Worm (Caenorhabditis elegans) whole organism, mixed stage, embryonic: ENCODE measurements around the gene ZC239.5.

Source experiments
- M03D4.4 ChIP-seq: sonication (generic microtip); optimal IDR thresholded peaks from 2 replicates; lab custom pipeline; 2017; ENCODE audit warnings: mild to moderate bottlenecking, missing genetic modification characterization, missing compliant biosample characterization
- ceh-39 ChIP-seq: fragments of 150-350 bp; optimal IDR thresholded peaks from 2 replicates; lab custom pipeline; 2014; ENCODE audit warnings: missing biosample characterization, missing genetic modification characterization
- ceh-83 ChIP-seq: fragments of 200-800 bp; sonication (Bioruptor generic); optimal IDR thresholded peaks from 2 replicates; lab custom pipeline; 2018; ENCODE audit warnings: mild to moderate bottlenecking, missing genetic modification characterization, missing compliant biosample characterization
- cnd-1 ChIP-seq: fragments of 200-800 bp; sonication (Bioruptor generic); optimal IDR thresholded peaks from 2 replicates; lab custom pipeline; 2018; ENCODE audit warnings: mild to moderate bottlenecking, missing genetic modification characterization, missing compliant biosample characterization
- drap-1 ChIP-seq: fragments of 200-800 bp; sonication (Bioruptor generic); optimal IDR thresholded peaks from 3 replicates; lab custom pipeline; 2018; ENCODE audit warnings: mild to moderate bottlenecking, missing genetic modification characterization, missing compliant biosample characterization
- elt-1 ChIP-seq: sonication (generic microtip); optimal IDR thresholded peaks from 2 replicates; lab custom pipeline; 2017; ENCODE audit warnings: missing genetic modification characterization, mild to moderate bottlenecking, missing compliant biosample characterization, antibody characterized with exemption, moderate library complexity, borderline replicate concordance; ENCODE audit not compliant: insufficient read depth
- elt-3 ChIP-seq: fragments of 150-350 bp; optimal IDR thresholded peaks from 2 replicates; lab custom pipeline; 2014; ENCODE audit warnings: missing biosample characterization, missing genetic modification characterization
- flh-1 ChIP-seq: fragments of 200-800 bp; sonication (Bioruptor generic); optimal IDR thresholded peaks from 2 replicates; lab custom pipeline; 2018; ENCODE audit warnings: mild to moderate bottlenecking, missing genetic modification characterization, moderate library complexity, missing compliant biosample characterization
- ham-2 ChIP-seq: fragments of 200-800 bp; sonication (Bioruptor generic); optimal IDR thresholded peaks from 2 replicates; lab custom pipeline; 2018; ENCODE audit warnings: mild to moderate bottlenecking, missing genetic modification characterization, missing compliant biosample characterization
- hlh-1 ChIP-seq: fragments of 150-350 bp; optimal IDR thresholded peaks from 2 replicates; lab custom pipeline; 2014; ENCODE audit warnings: missing biosample characterization, missing genetic modification reagents, missing genetic modification characterization
- lin-13 ChIP-seq: fragments of 150-350 bp; optimal IDR thresholded peaks from 2 replicates; lab custom pipeline; 2014; ENCODE audit warnings: missing biosample characterization, missing genetic modification characterization
- lin-32 ChIP-seq: fragments of 200-800 bp; sonication (Bioruptor generic); optimal IDR thresholded peaks from 2 replicates; lab custom pipeline; 2018; ENCODE audit warnings: mild to moderate bottlenecking, missing genetic modification characterization, missing compliant biosample characterization
- lsy-2 ChIP-seq: fragments of 150-350 bp; optimal IDR thresholded peaks from 2 replicates; lab custom pipeline; 2014; ENCODE audit warnings: missing biosample characterization, missing genetic modification characterization
- mab-5 ChIP-seq: fragments of 150-350 bp; optimal IDR thresholded peaks from 2 replicates; lab custom pipeline; 2014; ENCODE audit warnings: missing biosample characterization, missing genetic modification characterization
- mep-1 ChIP-seq: fragments of 150-350 bp; optimal IDR thresholded peaks from 2 replicates; lab custom pipeline; 2017; ENCODE audit warnings: missing biosample characterization, missing genetic modification reagents, missing genetic modification characterization, inconsistent platforms
- mls-2 ChIP-seq: sonication (generic microtip); optimal IDR thresholded peaks from 2 replicates; lab custom pipeline; 2016; ENCODE audit warnings: mild to moderate bottlenecking, missing genetic modification characterization, moderate library complexity, missing compliant biosample characterization
- nhr-12 ChIP-seq: fragments of 150-350 bp; optimal IDR thresholded peaks from 2 replicates; lab custom pipeline; 2014; ENCODE audit warnings: missing biosample characterization, missing genetic modification characterization
- nhr-2 ChIP-seq: fragments of 150-350 bp; optimal IDR thresholded peaks from 2 replicates; lab custom pipeline; 2014; ENCODE audit warnings: missing biosample characterization, missing genetic modification characterization
- nhr-237 ChIP-seq: fragments of 150-350 bp; optimal IDR thresholded peaks from 2 replicates; lab custom pipeline; 2014; ENCODE audit warnings: missing biosample characterization, missing genetic modification characterization
- nhr-28 ChIP-seq: fragments of 150-350 bp; optimal IDR thresholded peaks from 2 replicates; lab custom pipeline; 2014; ENCODE audit warnings: missing biosample characterization, missing genetic modification characterization
- nhr-76 ChIP-seq: sonication (generic microtip); optimal IDR thresholded peaks from 2 replicates; lab custom pipeline; 2017; ENCODE audit warnings: missing biosample characterization, missing genetic modification characterization
- pha-4 ChIP-seq: fragments of 150-350 bp; optimal IDR thresholded peaks from 2 replicates; lab custom pipeline; 2018; ENCODE audit warnings: missing biosample characterization, missing genetic modification reagents, missing genetic modification characterization
- sem-2 ChIP-seq: fragments of 200-800 bp; sonication (Bioruptor generic); optimal IDR thresholded peaks from 2 replicates; lab custom pipeline; 2018; ENCODE audit warnings: mild to moderate bottlenecking, missing genetic modification characterization, missing compliant biosample characterization
- sptf-1 ChIP-seq: sonication (generic microtip); optimal IDR thresholded peaks from 2 replicates; lab custom pipeline; 2017; ENCODE audit warnings: mild to moderate bottlenecking, missing genetic modification characterization, moderate library complexity, missing compliant biosample characterization
- tbx-8 ChIP-seq: fragments of 200-800 bp; sonication (Bioruptor generic); optimal IDR thresholded peaks from 2 replicates; lab custom pipeline; 2018; ENCODE audit warnings: mild to moderate bottlenecking, missing genetic modification characterization, moderate library complexity, missing compliant biosample characterization
- unc-39 ChIP-seq: fragments of 150-350 bp; optimal IDR thresholded peaks from 2 replicates; lab custom pipeline; 2014; ENCODE audit warnings: missing biosample characterization, missing genetic modification characterization
- unc-62 ChIP-seq: fragments of 150-350 bp; optimal IDR thresholded peaks from 2 replicates; lab custom pipeline; 2014; ENCODE audit warnings: missing biosample characterization, missing genetic modification reagents, missing genetic modification characterization
- zip-8 ChIP-seq: fragments of 150-350 bp; optimal IDR thresholded peaks from 2 replicates; lab custom pipeline; 2014; ENCODE audit warnings: missing biosample characterization, missing genetic modification characterization
- ztf-11 ChIP-seq: fragments of 150-350 bp; optimal IDR thresholded peaks from 2 replicates; lab custom pipeline; 2014; ENCODE audit warnings: missing biosample characterization, missing genetic modification characterization

The ZC239.5 gene

ce11 chrII:3222686-3223085 is 12.2 kb downstream of the ZC239.5 start, which contains the start of gene ZC239.13:
ZC239.13 (minus strand) TSS chrII:3222839.
- TF ChIP-seq cnd-1 (tag; lab: Kevin White, UChicago) (no peak), nhr-237 (tag; lab: Kevin White, UChicago) (no peak)

DNA sequence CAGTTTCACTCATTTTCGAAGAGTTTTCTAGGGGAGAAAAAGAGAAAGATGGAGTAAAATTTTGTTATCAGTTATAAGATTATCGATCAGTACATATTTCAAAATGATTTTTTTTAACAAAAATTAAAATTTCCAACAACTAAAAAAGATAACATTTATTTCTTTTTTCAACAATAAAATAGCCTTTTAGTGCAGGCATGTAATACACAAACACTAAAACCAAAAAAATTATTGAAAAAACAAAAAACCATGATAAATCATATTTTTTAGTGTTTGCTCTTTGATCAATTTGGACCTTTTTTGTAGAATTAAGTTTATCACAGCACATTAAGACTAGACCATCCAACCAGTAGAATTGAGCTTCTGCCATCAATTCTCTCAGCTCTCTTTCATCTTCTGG is 14.2 kb downstream of the ZC239.5 start, which contains the start of gene ZC239.15:
Gene ZC239.15, minus strand, starts transcription at position 101 of the 400 bp plus-strand sequence.
- no peak for TF ChIP-seq unc-62 (GFP tag; lab: Kevin White, UChicago)
- no peak for TF ChIP-seq M03D4.4 (tag; lab: Kevin White, UChicago)
- no peak for TF ChIP-seq pha-4 (tag; lab: Kevin White, UChicago)
- TF ChIP-seq cnd-1 (tag; lab: Kevin White, UChicago): no peak
- TF ChIP-seq ceh-83 (GFP tag; lab: Kevin White, UChicago): no peak
- TF ChIP-seq mls-2 (tag; lab: Kevin White, UChicago): no peak
- TF ChIP-seq tbx-8 (GFP tag; lab: Kevin White, UChicago): no peak
- no peak for TF ChIP-seq flh-1 (GFP tag; lab: Kevin White, UChicago)
- no peak for TF ChIP-seq drap-1 (GFP tag; lab: Kevin White, UChicago)
- TF ChIP-seq lin-13 (tag; lab: Kevin White, UChicago): no peak
- TF ChIP-seq ham-2: no peak
- no peak for TF ChIP-seq mab-5 (tag; lab: Kevin White, UChicago)
- TF ChIP-seq hlh-1 (tag; lab: Kevin White, UChicago): no peak

DNA sequence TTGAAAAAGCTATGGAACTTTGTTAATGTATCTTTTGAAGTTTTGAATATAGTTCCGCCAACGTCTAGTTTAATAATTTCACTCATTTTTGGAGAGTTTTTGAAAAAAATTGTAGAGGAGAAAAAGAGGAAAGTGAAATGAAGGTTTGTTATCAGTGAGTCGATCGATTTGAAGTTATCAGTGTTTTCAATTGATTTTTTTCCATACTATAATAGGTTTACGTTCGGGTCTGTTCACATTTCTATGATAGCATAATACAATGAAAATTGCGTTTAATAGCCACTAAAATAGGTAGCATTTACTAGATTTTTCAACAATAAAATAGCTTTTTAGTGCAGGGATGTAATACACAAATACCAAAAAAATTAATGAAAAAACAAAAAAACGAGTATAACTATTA is 14.7 kb downstream of the ZC239.5 start, which contains the start of gene ZC239.16:
Gene ZC239.16, minus strand, starts transcription at position 120 of the 400 bp plus-strand sequence.
- TF ChIP-seq mls-2 (tag; lab: Kevin White, UChicago) (no peak), mep-1 (tag; lab: Kevin White, UChicago) (no peak), sem-2 (no peak), nhr-76 (tag; lab: Kevin White, UChicago) (no peak), nhr-2 (tag; lab: Kevin White, UChicago) (no peak), lin-32 (GFP tag; lab: Kevin White, UChicago) (no peak), hlh-1 (tag; lab: Kevin White, UChicago) (no peak), flh-1 (GFP tag; lab: Kevin White, UChicago) (no peak), elt-1 (tag; lab: Kevin White, UChicago) (no peak), unc-62 (GFP tag; lab: Kevin White, UChicago) (no peak), elt-3 (tag; lab: Kevin White, UChicago) (no peak), M03D4.4 (tag; lab: Kevin White, UChicago) (no peak), tbx-8 (GFP tag; lab: Kevin White, UChicago) (no peak), mab-5 (tag; lab: Kevin White, UChicago) (no peak), ztf-11 (tag; lab: Kevin White, UChicago) (no peak)
- TF ChIP-seq, all 35 proteins: peak for 0

DNA sequence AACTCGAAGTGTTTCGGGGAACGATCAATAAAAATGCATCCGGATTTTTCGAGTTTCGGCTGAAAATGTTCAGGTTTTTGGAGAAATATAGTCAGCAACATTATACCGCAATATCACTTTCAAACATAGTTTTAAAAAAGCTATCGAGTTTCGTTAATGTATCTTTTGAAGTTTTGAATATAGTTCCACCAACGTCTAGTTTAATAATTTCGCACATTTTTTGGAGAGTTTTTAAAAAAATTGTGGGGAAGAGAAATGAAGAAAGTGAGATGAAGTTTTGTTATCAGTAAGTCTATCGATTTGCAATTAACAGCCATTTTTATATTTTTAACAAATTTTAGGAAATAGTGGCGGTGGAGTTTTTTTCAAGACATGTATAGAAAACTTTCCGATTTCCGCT is 15.3 kb downstream of the ZC239.5 start, which contains the start of gene ZC239.17:
Gene ZC239.17, minus strand, starts transcription at position 101 of the 400 bp plus-strand sequence.
- TF ChIP-seq tbx-8 (GFP tag; lab: Kevin White, UChicago): no peak
- TF ChIP-seq drap-1 (GFP tag; lab: Kevin White, UChicago): no peak
- TF ChIP-seq mep-1 (tag; lab: Kevin White, UChicago): no peak
- TF ChIP-seq mab-5 (tag; lab: Kevin White, UChicago): no peak
- TF ChIP-seq ceh-83 (GFP tag; lab: Kevin White, UChicago): no peak
- no peak for TF ChIP-seq cnd-1 (tag; lab: Kevin White, UChicago)
- no peak for TF ChIP-seq unc-62 (GFP tag; lab: Kevin White, UChicago)
- TF ChIP-seq hlh-1 (tag; lab: Kevin White, UChicago): no peak
- TF ChIP-seq nhr-2 (tag; lab: Kevin White, UChicago): no peak
- no peak for TF ChIP-seq lin-32 (GFP tag; lab: Kevin White, UChicago)
- no peak for TF ChIP-seq sptf-1 (tag; lab: Kevin White, UChicago)
- no peak for TF ChIP-seq elt-3 (tag; lab: Kevin White, UChicago)
- no peak for TF ChIP-seq zip-8 (tag; lab: Kevin White, UChicago)
- no peak for TF ChIP-seq nhr-28
- no peak for TF ChIP-seq ham-2
- no peak for TF ChIP-seq pha-4 (tag; lab: Kevin White, UChicago)
- TF ChIP-seq lsy-2 (tag; lab: Kevin White, UChicago): no peak
- TF ChIP-seq, all 35 proteins: peak for 0

- no peak for TF ChIP-seq mab-5 (tag; lab: Kevin White, UChicago)
- TF ChIP-seq unc-39: no peak
- TF ChIP-seq nhr-2 (tag; lab: Kevin White, UChicago): no peak
- no peak for TF ChIP-seq ceh-39 (tag; lab: Kevin White, UChicago)
- TF ChIP-seq sem-2: no peak
- no peak for TF ChIP-seq lsy-2 (tag; lab: Kevin White, UChicago)
- TF ChIP-seq flh-1 (GFP tag; lab: Kevin White, UChicago): no peak
- TF ChIP-seq nhr-237 (tag; lab: Kevin White, UChicago): no peak
- no peak for TF ChIP-seq mep-1 (tag; lab: Kevin White, UChicago)
- TF ChIP-seq pha-4 (tag; lab: Kevin White, UChicago): no peak
- no peak for TF ChIP-seq hlh-1 (tag; lab: Kevin White, UChicago)
- no peak for TF ChIP-seq ceh-83 (GFP tag; lab: Kevin White, UChicago)
- no peak for TF ChIP-seq nhr-28
- no peak for TF ChIP-seq nhr-12
- TF ChIP-seq, all 35 proteins: peak for 0
Observed at ce11 chrII:3230422-3230821, 20.0 kb downstream of the ZC239.5 start, which contains the start of gene srh-297. srh-297 (minus strand) TSS chrII:3230522.
